Worm (Caenorhabditis elegans) whole organism, late embryonic: ENCODE results near the gene ZK1248.15.

Source experiments
- ceh-34 ChIP-seq: sonication (generic microtip); optimal IDR thresholded peaks from 2 replicates; lab custom pipeline; 2016; ENCODE audit warnings: mild to moderate bottlenecking, missing genetic modification characterization, missing compliant biosample characterization
- ceh-45 ChIP-seq: fragments of 200-800 bp; sonication (Bioruptor generic); IDR thresholded peaks from 2 replicates; pipeline ENCODE4 v1.3.6; 2022; ENCODE audit warnings: missing genetic modification reagents, missing genetic modification characterization, missing compliant biosample characterization
- fkh-10 ChIP-seq: fragments of 150-350 bp; optimal IDR thresholded peaks from 2 replicates; lab custom pipeline; 2014; ENCODE audit warnings: missing biosample characterization, missing genetic modification reagents, missing genetic modification characterization
- hlh-13 ChIP-seq: fragments of 200-800 bp; sonication (Bioruptor generic); optimal IDR thresholded peaks from 2 replicates; lab custom pipeline; 2018; ENCODE audit warnings: mild to moderate bottlenecking, missing genetic modification characterization, missing compliant biosample characterization
- nhr-11 ChIP-seq: fragments of 150-350 bp; optimal IDR thresholded peaks from 2 replicates; lab custom pipeline; 2014; ENCODE audit warnings: missing biosample characterization, missing genetic modification characterization
- pag-3 ChIP-seq: sonication (generic microtip); optimal IDR thresholded peaks from 2 replicates; lab custom pipeline; 2016; ENCODE audit warnings: missing compliant biosample characterization, missing genetic modification characterization, borderline replicate concordance
- pqm-1 ChIP-seq: sonication (generic microtip); optimal IDR thresholded peaks from 2 replicates; lab custom pipeline; 2016; ENCODE audit warnings: missing genetic modification characterization, missing compliant biosample characterization
- syd-9 ChIP-seq: sonication (generic microtip); optimal IDR thresholded peaks from 2 replicates; lab custom pipeline; 2016; ENCODE audit warnings: mild to moderate bottlenecking, missing genetic modification characterization, moderate library complexity, missing compliant biosample characterization

ce11 chrII:5827364-5827763 is 11.0 kb downstream of the ZK1248.15 start, which contains the start of gene tbc-2:
- TF ChIP-seq fkh-10 (GFP tag; lab: Kevin White, UChicago) (no peak), ceh-34 (tag; lab: Kevin White, UChicago) (no peak), ceh-45 (no peak), nhr-11 (tag; lab: Kevin White, UChicago) (no peak), syd-9 (no peak), hlh-13 (no peak), pqm-1 (no peak), pag-3 (tag; lab: Kevin White, UChicago) (no peak)
